Fruit fly (Drosophila melanogaster): ENCODE measurements around the gene Gr77a.

DNA sequence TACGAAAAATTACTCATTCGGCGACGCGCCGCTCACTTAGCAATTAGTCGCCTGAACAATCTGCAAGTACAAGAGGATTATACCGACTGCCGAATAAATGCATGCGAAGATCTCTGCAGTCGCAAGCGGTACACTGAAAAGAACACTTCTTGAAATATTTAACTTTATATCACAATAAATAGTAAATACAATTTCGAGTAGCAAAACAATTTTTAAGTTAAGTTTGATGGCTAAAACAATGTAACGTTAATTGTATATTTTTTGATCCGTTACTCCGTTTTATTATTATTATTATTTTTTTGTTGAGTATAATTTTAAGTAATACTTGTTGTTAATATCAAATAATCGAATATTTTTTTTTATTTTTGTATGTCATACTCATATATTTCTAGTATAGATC is 9.8 kb downstream of the Gr77a start:
- TF ChIP-seq CG14965 (GFP tag; optimal IDR thresholded peaks at IDR 0.05; ENCODE audit: borderline replicate concordance) (no peak), dysf (GFP tag; IDR thresholded peaks at IDR 0.05) (no peak), fu2 (GFP tag; optimal IDR thresholded peaks at IDR 0.05) (no peak), prd (optimal IDR thresholded peaks at IDR 0.05) (no peak), prd (GFP tag; IDR thresholded peaks at IDR 0.05) (no peak)
